Fruit fly (Drosophila melanogaster): ENCODE measurements around the gene CG9396.

DNA sequence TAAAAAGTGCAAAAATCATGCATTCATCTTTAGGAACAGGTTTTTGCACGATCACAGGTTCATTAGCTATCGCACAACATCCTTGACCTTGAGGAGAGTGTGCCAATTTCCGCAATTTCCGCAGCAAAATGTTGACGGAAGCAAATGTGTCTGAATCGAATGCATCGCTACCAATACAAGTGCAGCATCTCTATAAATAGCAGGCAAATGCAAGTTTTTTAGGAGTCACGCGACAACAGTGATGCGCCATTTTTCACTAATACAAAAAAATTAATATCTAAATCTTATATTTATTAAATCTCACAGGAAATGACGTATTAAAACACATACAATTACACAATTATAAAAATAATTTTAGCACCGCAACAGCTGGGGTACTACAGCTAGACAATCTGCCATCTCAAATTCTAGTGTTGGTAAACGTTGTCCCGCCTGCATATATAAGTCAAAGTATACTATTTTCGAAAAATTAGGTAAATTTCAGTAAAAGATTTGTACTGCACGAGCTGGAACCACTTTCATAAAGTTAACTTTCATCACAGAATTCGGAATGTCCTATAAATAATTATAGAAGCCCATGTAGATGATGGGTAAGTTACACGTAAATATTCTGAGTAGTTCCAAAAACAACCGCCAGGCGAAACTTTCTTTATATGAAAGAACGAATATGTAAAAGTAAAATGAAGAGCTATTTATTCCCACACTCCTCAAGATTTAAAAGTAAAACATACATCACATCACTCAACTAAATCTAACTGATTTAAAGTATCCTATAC lies 2.6 kb upstream of the CG9396 start, which contains the start of gene CG9399:
- peak; percentile 99 for TF ChIP-seq CG7101 (tag; optimal IDR thresholded peaks at IDR 0.05)
- TF ChIP-seq CG7045 (GFP tag; optimal IDR thresholded peaks at IDR 0.05) = peak; percentile 98
- TF ChIP-seq kay (GFP tag; ENCODE audit: borderline replicate concordance) = no peak
- TF ChIP-seq cic (GFP tag; optimal IDR thresholded peaks at IDR 0.05) = peak; percentile 78
- peak; percentile 99 for TF ChIP-seq CG1620 (GFP tag; optimal IDR thresholded peaks at IDR 0.05)
- peak; percentile 98 for TF ChIP-seq Crg-1 (GFP tag; optimal IDR thresholded peaks at IDR 0.05)
- TF ChIP-seq tj (GFP tag; optimal IDR thresholded peaks at IDR 0.05) = peak; percentile 95
- TF ChIP-seq Clk (GFP tag; optimal IDR thresholded peaks at IDR 0.05) = peak; percentile 97
- peak; percentile 92 for TF ChIP-seq pad (GFP tag; optimal IDR thresholded peaks at IDR 0.05)
- peak; percentile 99 for TF ChIP-seq CG11617 (GFP tag; optimal IDR thresholded peaks at IDR 0.05)
- peak; percentile 97 for TF ChIP-seq toe (GFP tag; optimal IDR thresholded peaks at IDR 0.05)
- TF ChIP-seq CG14711 (tag; optimal IDR thresholded peaks at IDR 0.05) = peak; percentile 97
